ENCODE assay signal across 5 fruit fly cellular contexts in genomic region chr3L:7008351-7008750, dm6.
TF ChIP-seq lines count a peak whose summit lies in the region.

No protein-coding gene starts in this region.

- peak; percentile 36 for TF ChIP-seq CTCF in whole organism, embryonic (GFP tag; optimal IDR thresholded peaks at IDR 0.05; lab: Kevin White, UChicago)

TF ChIP-seq in whole organism, adult, 20 proteins besides CTCF, POLR2A, EP300 and RAD21:
- peak; percentile 47 for TF ChIP-seq bab1 (GFP tag; optimal IDR thresholded peaks at IDR 0.05; lab: Kevin White, UChicago)
- no peak for TF ChIP-seq CG12768 (GFP tag; optimal IDR thresholded peaks at IDR 0.05; lab: Kevin White, UChicago)

TF ChIP-seq in whole organism, embryonic, 481 proteins besides CTCF, POLR2A, EP300 and RAD21 (continues in another document):
- TF ChIP-seq zf30C (GFP tag; optimal IDR thresholded peaks at IDR 0.05; lab: Kevin White, UChicago) (no peak), CG7357 (GFP tag; IDR thresholded peaks at IDR 0.05; lab: Robert Waterston, UW) (peak; percentile 62; the same call in 1 of the 3 replicates), CG10543 (GFP tag; optimal IDR thresholded peaks at IDR 0.05; lab: Kevin White, UChicago) (peak; percentile 78), CG9609 (GFP tag; optimal IDR thresholded peaks at IDR 0.05; lab: Kevin White, UChicago) (peak; percentile 25), MESR4 (GFP tag; optimal IDR thresholded peaks at IDR 0.05; lab: Kevin White, UChicago) (no peak), CG13424 (tag; optimal IDR thresholded peaks at IDR 0.05; lab: Kevin White, UChicago) (peak; percentile 95), ro (GFP tag; IDR thresholded peaks at IDR 0.05; lab: Robert Waterston, UW) (peak; percentile 33; the same call in 1 of the 2 replicates), CG1024 (GFP tag; IDR thresholded peaks at IDR 0.05; lab: Robert Waterston, UW) (no peak), Dad (GFP tag; optimal IDR thresholded peaks at IDR 0.05; lab: Kevin White, UChicago) (no peak), gt (GFP tag; IDR thresholded peaks at IDR 0.05; lab: Robert Waterston, UW) (peak; percentile 55; the same call in 1 of the 2 replicates), CG15073 (GFP tag; optimal IDR thresholded peaks at IDR 0.05; lab: Kevin White, UChicago) (peak; percentile 19), CG11085 (GFP tag; IDR thresholded peaks at IDR 0.05; lab: Robert Waterston, UW) (peak; percentile 35; the same call in 1 of the 2 replicates), peb (GFP tag; IDR thresholded peaks at IDR 0.05; lab: Robert Waterston, UW) (peak; percentile 52), Lhr (GFP tag; optimal IDR thresholded peaks at IDR 0.05; lab: Kevin White, UChicago) (peak; percentile 62), HLH4C (GFP tag; IDR thresholded peaks at IDR 0.05; lab: Robert Waterston, UW; ENCODE audit: partially characterized antibody) (no peak), fru (optimal IDR thresholded peaks at IDR 0.05; lab: Kevin White, UChicago) (no peak), CG16815 (GFP tag; optimal IDR thresholded peaks at IDR 0.05; lab: Kevin White, UChicago) (peak; percentile 63), CG3407 (GFP tag; optimal IDR thresholded peaks at IDR 0.05; lab: Kevin White, UChicago) (peak; percentile 55), CG2199 (GFP tag; IDR thresholded peaks at IDR 0.05; lab: Robert Waterston, UW) (no peak), Six4 (GFP tag; optimal IDR thresholded peaks at IDR 0.05; lab: Kevin White, UChicago) (peak; percentile 77), exex (tag; optimal IDR thresholded peaks at IDR 0.05; lab: Kevin White, UChicago) (peak; percentile 42)

TF ChIP-seq in whole organism, prepupa, 60 proteins besides CTCF, POLR2A, EP300 and RAD21 (continues in another document):
- TF ChIP-seq Hr4 (GFP tag; optimal IDR thresholded peaks at IDR 0.05; lab: Kevin White, UChicago) (peak; percentile 53), Blimp-1 (GFP tag; optimal IDR thresholded peaks at IDR 0.05; lab: Kevin White, UChicago) (no peak), OdsH (GFP tag; optimal IDR thresholded peaks at IDR 0.05; lab: Kevin White, UChicago) (peak; percentile 47), CG3032 (tag; optimal IDR thresholded peaks at IDR 0.05; lab: Kevin White, UChicago) (peak; percentile 69), CG31627 (GFP tag; optimal IDR thresholded peaks at IDR 0.05; lab: Kevin White, UChicago) (peak; percentile 22), Eip75B (GFP tag; optimal IDR thresholded peaks at IDR 0.05; lab: Kevin White, UChicago) (peak; percentile 25), CG7368 (GFP tag; optimal IDR thresholded peaks at IDR 0.05; lab: Kevin White, UChicago) (no peak), Sox15 (GFP tag; optimal IDR thresholded peaks at IDR 0.05; lab: Kevin White, UChicago) (peak; percentile 5), fkh (GFP tag; optimal IDR thresholded peaks at IDR 0.05; lab: Kevin White, UChicago) (peak; percentile 12), Ets21C (GFP tag; optimal IDR thresholded peaks at IDR 0.05; lab: Kevin White, UChicago) (no peak), CG6808 (GFP tag; optimal IDR thresholded peaks at IDR 0.05; lab: Kevin White, UChicago) (peak; percentile 70), ss (GFP tag; optimal IDR thresholded peaks at IDR 0.05; lab: Kevin White, UChicago) (peak; percentile 34 to 61), pdm3 (GFP tag; optimal IDR thresholded peaks at IDR 0.05; lab: Kevin White, UChicago) (peak; percentile 24), CG16779 (tag; optimal IDR thresholded peaks at IDR 0.05; lab: Kevin White, UChicago) (no peak), Hr38 (GFP tag; optimal IDR thresholded peaks at IDR 0.05; lab: Kevin White, UChicago) (no peak), dac (GFP tag; optimal IDR thresholded peaks at IDR 0.05; lab: Kevin White, UChicago) (no peak), CG15336 (GFP tag; IDR thresholded peaks at IDR 0.05; lab: Robert Waterston, UW) (peak; percentile 52; the same call in 1 of the 2 replicates), CG6792 (GFP tag; optimal IDR thresholded peaks at IDR 0.05; lab: Kevin White, UChicago) (no peak), CG8632 (GFP tag; optimal IDR thresholded peaks at IDR 0.05; lab: Kevin White, UChicago) (peak; percentile 23), Sox102F (GFP tag; optimal IDR thresholded peaks at IDR 0.05; lab: Kevin White, UChicago) (no peak), vri (GFP tag; optimal IDR thresholded peaks at IDR 0.05; lab: Kevin White, UChicago) (no peak), esn (GFP tag; optimal IDR thresholded peaks at IDR 0.05; lab: Kevin White, UChicago) (peak; percentile 23), Eip78C (GFP tag; lab: Kevin White, UChicago) (peak; percentile 84), lz (GFP tag; optimal IDR thresholded peaks at IDR 0.05; lab: Kevin White, UChicago) (no peak)

TF ChIP-seq in whole organism, pupa, 21 proteins besides CTCF, POLR2A, EP300 and RAD21:
- TF ChIP-seq CG10348 (GFP tag; IDR thresholded peaks at IDR 0.05; lab: Robert Waterston, UW) (no peak), CG13204 (GFP tag; optimal IDR thresholded peaks at IDR 0.05; lab: Kevin White, UChicago) (no peak), CG15710 (tag; optimal IDR thresholded peaks at IDR 0.05; lab: Kevin White, UChicago) (peak; percentile 70), rn (GFP tag; IDR thresholded peaks at IDR 0.05; lab: Robert Waterston, UW) (no peak), Snoo (tag; optimal IDR thresholded peaks at IDR 0.05; lab: Kevin White, UChicago) (peak; percentile 16), CG8159 (tag; optimal IDR thresholded peaks at IDR 0.05; lab: Kevin White, UChicago) (peak; percentile 78), gl (tag; optimal IDR thresholded peaks at IDR 0.05; lab: Kevin White, UChicago) (no peak), fd96Ca (GFP tag; IDR thresholded peaks at IDR 0.05; lab: Robert Waterston, UW) (no peak), Pif1A (GFP tag; optimal IDR thresholded peaks at IDR 0.05; lab: Kevin White, UChicago) (peak; percentile 44), CG32121 (GFP tag; IDR thresholded peaks at IDR 0.05; lab: Robert Waterston, UW) (0 out of 2 replicates have a peak, but pooled peaks have one; percentile 36), CG4496 (GFP tag; IDR thresholded peaks at IDR 0.05; lab: Robert Waterston, UW) (0 out of 3 replicates have a peak, but pooled peaks have one; percentile 30), CG9948 (tag; optimal IDR thresholded peaks at IDR 0.05; lab: Kevin White, UChicago) (peak; percentile 73), CG34367 (tag; optimal IDR thresholded peaks at IDR 0.05; lab: Kevin White, UChicago) (peak; percentile 33), CG14655 (GFP tag; optimal IDR thresholded peaks at IDR 0.05; lab: Kevin White, UChicago) (peak; percentile 52), EcR (GFP tag; optimal IDR thresholded peaks at IDR 0.05; lab: Kevin White, UChicago) (no peak), Ets98B (GFP tag; IDR thresholded peaks at IDR 0.05; lab: Robert Waterston, UW) (no peak), CG12605 (GFP tag; IDR thresholded peaks at IDR 0.05; lab: Robert Waterston, UW) (0 out of 2 replicates have a peak, but pooled peaks have one; percentile 16), D1 (tag; optimal IDR thresholded peaks at IDR 0.05; lab: Kevin White, UChicago) (no peak), CG17806 (tag; optimal IDR thresholded peaks at IDR 0.05; lab: Kevin White, UChicago) (peak; percentile 65), CG8301 (tag; optimal IDR thresholded peaks at IDR 0.05; lab: Kevin White, UChicago) (peak; percentile 29), Pif1B (GFP tag; optimal IDR thresholded peaks at IDR 0.05; lab: Kevin White, UChicago) (no peak)
TF ChIP-seq in whole organism, pupa: peak in this region for 12.

TF ChIP-seq in whole organism, wandering third instar larva, 38 proteins besides CTCF, POLR2A, EP300 and RAD21 (continues in another document):
- TF ChIP-seq Hnf4 (GFP tag; optimal IDR thresholded peaks at IDR 0.05; lab: Kevin White, UChicago) (no peak), usp (GFP tag; optimal IDR thresholded peaks at IDR 0.05; lab: Kevin White, UChicago) (no peak), foxo (GFP tag; optimal IDR thresholded peaks at IDR 0.05; lab: Kevin White, UChicago) (peak in 1 of 2 experiments; percentile 8), sv (GFP tag; optimal IDR thresholded peaks at IDR 0.05; lab: Kevin White, UChicago) (peak; percentile 63), Dif (GFP tag; optimal IDR thresholded peaks at IDR 0.05; lab: Kevin White, UChicago; ENCODE audit: partially characterized antibody) (no peak), Dfd (GFP tag; optimal IDR thresholded peaks at IDR 0.05; lab: Kevin White, UChicago) (no peak), rgr (GFP tag; optimal IDR thresholded peaks at IDR 0.05; lab: Kevin White, UChicago) (peak; percentile 19), CG32264 (GFP tag; optimal IDR thresholded peaks at IDR 0.05; lab: Kevin White, UChicago) (no peak), h (GFP tag; optimal IDR thresholded peaks at IDR 0.05; lab: Kevin White, UChicago) (no peak), tai (GFP tag; optimal IDR thresholded peaks at IDR 0.05; lab: Kevin White, UChicago) (no peak), Hr78 (GFP tag; optimal IDR thresholded peaks at IDR 0.05; lab: Kevin White, UChicago) (no peak), ey (GFP tag; optimal IDR thresholded peaks at IDR 0.05; lab: Kevin White, UChicago) (no peak), br (GFP tag; optimal IDR thresholded peaks at IDR 0.05; lab: Kevin White, UChicago) (no peak), N (GFP tag; optimal IDR thresholded peaks at IDR 0.05; lab: Kevin White, UChicago) (no peak), GATAd (GFP tag; optimal IDR thresholded peaks at IDR 0.05; lab: Kevin White, UChicago) (no peak), lola (GFP tag; optimal IDR thresholded peaks at IDR 0.05; lab: Kevin White, UChicago) (no peak), brk (GFP tag; optimal IDR thresholded peaks at IDR 0.05; lab: Kevin White, UChicago) (no peak), CG9705 (GFP tag; optimal IDR thresholded peaks at IDR 0.05; lab: Kevin White, UChicago) (no peak), psq (GFP tag; optimal IDR thresholded peaks at IDR 0.05; lab: Kevin White, UChicago) (peak; percentile 8), Rel (GFP tag; optimal IDR thresholded peaks at IDR 0.05; lab: Kevin White, UChicago) (no peak), Rel (tag; optimal IDR thresholded peaks at IDR 0.05; lab: Kevin White, UChicago) (no peak), Mio (GFP tag; optimal IDR thresholded peaks at IDR 0.05; lab: Kevin White, UChicago) (no peak), Hr83 (GFP tag; optimal IDR thresholded peaks at IDR 0.05; lab: Kevin White, UChicago; ENCODE audit: poor library complexity, severe bottlenecking) (no peak), CrebA (GFP tag; optimal IDR thresholded peaks at IDR 0.05; lab: Kevin White, UChicago; ENCODE audit: borderline replicate concordance) (no peak), dsf (GFP tag; optimal IDR thresholded peaks at IDR 0.05; lab: Kevin White, UChicago; ENCODE audit: borderline replicate concordance) (no peak), fru (GFP tag; optimal IDR thresholded peaks at IDR 0.05; lab: Kevin White, UChicago) (peak; percentile 30), dl (GFP tag; optimal IDR thresholded peaks at IDR 0.05; lab: Kevin White, UChicago; ENCODE audit: insufficient read depth in 1 of 2, partially characterized antibody in 2 of 2) (no peak), Jra (GFP tag; optimal IDR thresholded peaks at IDR 0.05; lab: Kevin White, UChicago) (no peak), Vsx2 (GFP tag; optimal IDR thresholded peaks at IDR 0.05; lab: Kevin White, UChicago; ENCODE audit: partially characterized antibody) (no peak), sage (GFP tag; optimal IDR thresholded peaks at IDR 0.05; lab: Kevin White, UChicago) (no peak)
